Fruit fly (Drosophila melanogaster) whole organism, larva: ENCODE results near the gene sno.
"Not testable (repeated sequence)": the region's sequence is repeated elsewhere in the genome, so short reads cannot be mapped to it uniquely, and the experiment has no call there.

ENCODE experiments used
- noc ChIP-seq: fragments of 200-800 bp; sonication (Bioruptor generic); optimal IDR thresholded peaks from 3 replicates; lab custom pipeline; 2019; ENCODE audit warnings: missing biosample characterization, mild to moderate bottlenecking, missing genetic modification characterization, moderate library complexity

Gene sno

DNA sequence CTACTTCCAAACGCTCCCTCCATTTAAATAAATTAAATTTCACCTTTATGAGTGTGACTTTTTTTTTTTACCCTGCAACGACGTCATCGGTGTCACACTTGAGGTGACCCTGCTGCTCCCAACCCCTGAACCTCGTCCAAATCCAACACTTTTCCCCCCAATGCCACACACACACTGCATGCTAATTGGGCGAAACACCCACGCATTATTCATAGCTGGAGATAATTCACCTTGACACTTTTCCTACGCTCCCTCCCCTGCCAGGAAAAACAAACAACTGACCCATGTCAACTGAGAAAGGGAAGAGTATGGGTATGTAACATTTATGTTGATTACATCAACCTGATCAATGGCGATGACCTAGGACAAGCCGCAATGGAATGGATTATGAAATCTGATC is 7.8 kb upstream of the sno start:
- no peak for TF ChIP-seq noc (tag; lab: Kevin White, UChicago)

DNA sequence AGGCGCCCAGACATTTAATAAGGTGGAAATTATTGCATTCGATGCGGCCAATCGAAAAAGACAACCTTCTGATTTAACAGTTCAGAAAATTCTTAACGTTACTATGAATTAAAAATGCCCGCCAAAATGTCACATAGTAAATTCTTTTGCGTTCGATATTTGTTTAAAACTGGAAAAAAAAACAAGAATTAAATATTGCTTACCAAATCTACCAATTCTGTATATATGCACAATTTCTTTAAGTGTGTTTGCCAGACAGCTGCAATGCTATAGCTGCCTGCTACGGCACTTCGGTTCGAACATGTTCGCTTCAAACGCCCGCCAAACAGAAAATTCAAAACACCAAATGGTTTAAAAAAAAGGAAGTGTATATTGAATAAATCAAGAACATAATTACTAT is 2.6 kb upstream of the sno start:
- TF ChIP-seq noc (tag; lab: Kevin White, UChicago): no peak

DNA sequence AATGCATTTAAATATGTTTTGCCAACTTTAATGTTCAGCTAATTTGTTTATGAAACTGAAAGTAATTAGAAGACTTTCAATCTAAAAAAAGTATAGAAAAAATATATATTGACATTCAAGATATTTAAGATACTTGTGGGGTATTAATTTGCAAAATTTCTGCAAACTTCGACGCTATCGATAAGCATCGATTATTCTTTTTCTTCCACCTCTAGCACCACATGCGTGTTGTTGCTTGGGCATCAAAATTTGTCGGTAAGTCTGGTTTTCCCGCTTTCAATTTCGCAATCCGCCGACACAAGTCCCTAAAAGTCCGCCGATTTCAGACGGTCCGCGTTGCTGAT is 636 bp upstream of the sno start, which contains the start of gene REG:
Gene REG, plus strand, starts transcription at position 188 of the 344 bp plus-strand sequence.
- TF ChIP-seq noc (tag; lab: Kevin White, UChicago): no peak

DNA sequence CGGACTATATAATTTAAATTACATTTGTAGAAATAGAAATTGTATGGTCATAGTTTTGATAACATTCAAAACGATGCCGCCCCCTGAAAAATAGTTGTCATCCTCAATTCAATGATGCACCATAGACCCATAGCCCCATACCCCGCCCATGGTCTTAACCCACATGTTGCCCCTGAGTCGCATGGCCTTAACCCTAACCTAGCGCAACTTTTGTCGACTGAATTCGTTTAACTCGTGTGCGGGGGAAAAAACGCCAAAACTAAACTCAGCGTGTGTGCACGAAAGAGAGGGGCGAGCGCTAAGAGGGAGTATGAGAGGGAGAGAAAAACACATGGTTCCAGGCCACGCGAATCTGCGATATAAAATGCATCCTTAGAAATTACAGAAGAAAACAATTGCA is 1.0 kb downstream of the sno start:
- no peak for TF ChIP-seq noc (tag; lab: Kevin White, UChicago)

DNA sequence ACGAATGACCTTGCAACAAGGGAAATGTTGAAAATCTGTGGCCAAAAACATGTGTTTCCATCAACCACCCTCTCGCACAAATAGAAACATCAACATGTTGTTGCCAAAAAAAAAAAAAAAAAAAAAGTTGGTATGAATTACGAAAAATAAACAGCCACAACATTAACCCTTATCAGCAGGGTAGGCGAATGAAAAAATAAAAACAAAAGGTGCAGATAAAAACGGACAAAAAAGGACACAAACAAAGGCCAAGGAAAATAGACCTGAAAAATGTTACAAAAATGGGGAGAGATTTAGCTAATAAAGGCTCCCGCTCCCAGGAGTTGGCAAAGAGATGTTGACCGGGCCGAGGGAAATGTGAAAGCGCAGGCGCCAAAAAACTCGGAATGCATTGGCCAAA is 2.1 kb downstream of the sno start:
- no peak for TF ChIP-seq noc (tag; lab: Kevin White, UChicago)

DNA sequence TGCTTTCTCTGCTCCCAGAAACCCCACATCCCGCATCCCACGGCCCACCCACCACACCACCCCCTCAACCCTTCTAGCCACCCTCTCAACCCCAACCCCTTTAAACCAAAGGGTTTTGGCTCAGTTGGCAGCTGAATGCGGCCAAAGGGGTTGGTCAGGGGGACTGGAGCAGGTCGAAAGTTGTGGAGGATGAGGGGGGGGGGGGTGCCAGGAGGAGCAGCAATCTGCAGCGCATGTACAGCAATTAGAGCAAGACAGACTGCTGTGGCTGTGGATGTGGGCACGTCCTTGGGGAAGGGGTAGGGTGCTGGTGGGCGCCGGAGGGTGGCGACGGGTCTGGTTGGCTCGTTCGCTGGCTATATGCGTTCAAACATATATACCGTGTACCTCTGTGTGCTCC is 2.9 kb downstream of the sno start:
- TF ChIP-seq noc (tag; lab: Kevin White, UChicago): no peak

DNA sequence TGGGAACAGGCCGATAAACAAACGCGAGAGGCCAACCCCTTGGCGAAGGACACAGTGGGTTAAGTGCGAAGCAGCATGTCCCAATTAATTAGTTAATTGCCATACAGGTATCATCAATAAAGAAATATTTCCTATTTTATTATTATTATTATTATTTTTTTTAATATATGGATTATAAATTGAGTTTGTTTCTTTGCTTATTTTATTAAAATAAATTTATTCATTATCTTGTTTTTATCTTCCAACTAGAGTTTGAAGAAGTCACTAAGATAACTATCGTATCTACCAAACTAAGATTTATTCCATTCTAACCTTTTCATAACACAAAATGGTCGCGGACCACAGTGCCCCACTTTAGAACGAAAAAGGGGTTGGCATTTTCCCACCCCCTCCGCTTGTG is 3.4 kb downstream of the sno start:
- TF ChIP-seq noc (tag; lab: Kevin White, UChicago): no peak

DNA sequence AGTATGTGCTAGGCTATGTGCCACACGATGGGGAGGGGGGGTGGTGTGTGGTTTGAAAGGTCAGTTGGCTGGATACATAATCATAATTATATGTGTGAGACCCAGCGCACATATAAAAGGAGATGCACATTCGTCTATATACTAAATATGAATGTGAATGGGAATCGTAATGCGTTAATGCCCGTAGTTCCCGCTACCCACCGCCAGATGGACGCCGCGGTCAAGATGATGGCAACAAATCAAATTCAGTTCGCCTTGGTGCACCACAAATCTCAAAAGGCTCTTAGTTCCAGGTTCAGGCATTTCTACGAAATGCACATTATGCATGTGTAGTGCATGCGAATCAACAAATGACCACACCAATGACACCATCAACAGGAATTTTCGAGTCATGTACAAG is 6.8 kb downstream of the sno start:
- no peak for TF ChIP-seq noc (tag; lab: Kevin White, UChicago)

DNA sequence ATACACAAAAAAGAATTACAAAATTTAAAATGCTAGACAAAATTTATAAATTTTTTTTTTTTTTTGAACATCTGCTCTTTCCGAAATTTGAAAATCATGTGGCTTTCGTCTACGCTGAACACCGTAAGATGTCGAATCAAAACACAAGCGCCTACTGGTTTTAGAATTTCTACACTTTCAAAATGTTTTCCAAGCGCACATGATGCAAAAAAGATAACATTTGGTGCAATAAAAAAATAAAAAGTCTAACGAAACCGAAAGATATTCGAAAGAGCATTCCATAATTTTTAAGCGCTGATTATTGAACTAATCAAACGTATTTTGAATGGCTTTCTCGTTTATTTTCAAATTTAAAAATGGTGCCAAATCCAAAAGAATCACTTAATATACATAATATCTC is 9.3 kb downstream of the sno start, which contains the start of gene CG44437:
Gene CG44437, minus strand, starts transcription at position 101 of the 400 bp plus-strand sequence.
- TF ChIP-seq noc (tag; lab: Kevin White, UChicago): no peak

DNA sequence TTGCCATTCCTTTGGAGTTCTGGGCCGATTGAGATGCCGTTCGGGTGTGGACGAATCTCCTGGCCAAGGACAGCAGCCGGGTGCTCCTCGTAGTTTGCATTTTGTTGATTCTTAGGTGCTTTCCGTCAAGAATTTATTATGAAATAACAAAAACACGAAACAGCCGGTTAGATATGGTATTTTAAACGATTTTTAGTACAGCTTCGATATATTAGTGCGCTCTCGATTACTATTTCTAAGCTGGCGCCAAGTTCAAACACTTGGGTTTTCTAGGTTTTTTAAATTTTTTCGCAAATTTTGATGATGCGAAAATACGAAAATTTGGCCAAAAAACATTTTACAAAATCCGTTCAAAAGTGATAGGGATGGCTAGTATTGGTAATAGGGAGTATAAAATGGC is 17.2 kb downstream of the sno start, which contains the start of gene Coq5:
Gene Coq5, minus strand, starts transcription at position 303 of the 400 bp plus-strand sequence.
- TF ChIP-seq noc (tag; lab: Kevin White, UChicago): no peak

DNA sequence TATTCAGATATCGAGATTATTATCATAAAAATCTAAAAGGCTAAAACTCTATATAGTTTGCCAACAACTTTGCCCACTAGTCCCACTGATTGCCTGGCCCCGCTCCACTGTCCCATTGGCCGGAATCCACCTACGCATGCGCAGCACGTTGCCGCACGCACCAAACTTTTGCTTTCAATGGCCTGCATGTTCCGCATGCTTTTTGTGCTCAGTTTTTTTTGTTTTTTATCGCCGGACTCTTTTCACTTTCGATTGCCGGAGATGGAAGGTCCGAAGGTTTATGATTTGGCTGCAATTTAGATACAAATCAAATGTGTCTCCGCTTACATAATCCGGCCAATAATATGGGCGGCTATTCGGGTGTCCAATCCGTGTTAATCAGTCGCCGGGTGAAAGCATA is 19.2 kb downstream of the sno start:
- no peak for TF ChIP-seq noc (tag; lab: Kevin White, UChicago)

DNA sequence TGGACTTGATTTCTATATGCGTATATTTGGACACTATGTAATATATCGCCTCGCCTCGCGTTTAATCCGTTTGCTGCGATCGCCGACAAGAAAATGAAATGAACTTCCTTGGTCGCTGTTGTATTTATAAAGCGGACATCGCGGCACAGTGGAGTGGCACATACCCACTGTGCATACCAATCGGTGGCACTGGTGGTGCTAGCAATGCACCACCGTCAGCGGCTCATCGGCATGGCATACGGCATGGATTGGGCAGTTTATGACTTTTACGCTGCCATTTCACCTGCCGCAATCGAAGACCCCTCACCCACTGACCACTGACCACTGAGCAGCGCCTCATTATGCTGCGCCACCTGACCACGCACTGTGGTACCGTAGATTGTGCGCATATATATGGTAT is 19.7 kb downstream of the sno start, which contains the start of gene CG12723:
Gene CG12723, minus strand, starts transcription at position 101 of the 400 bp plus-strand sequence.
- TF ChIP-seq noc (tag; lab: Kevin White, UChicago): no peak

DNA sequence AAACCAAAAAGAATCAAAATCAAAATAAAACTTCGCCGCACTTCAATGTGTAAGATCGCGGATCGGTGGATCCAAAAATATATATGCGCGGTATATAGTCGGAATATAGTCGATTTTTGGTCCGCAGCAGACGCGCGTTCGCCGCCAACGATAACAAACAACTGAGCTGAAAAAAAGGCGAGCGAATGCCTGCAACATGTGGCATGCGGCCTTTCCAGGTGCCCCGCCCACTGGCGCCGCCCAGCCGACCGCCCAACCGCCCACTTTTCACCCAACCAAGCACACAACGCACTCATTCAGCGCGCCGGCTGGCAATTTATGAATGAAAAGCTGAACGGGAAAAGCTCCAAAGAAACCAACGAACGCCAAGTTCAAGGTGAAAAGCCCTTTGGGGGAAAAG is 22.4 kb downstream of the sno start, which contains the start of gene Lgr4:
Gene Lgr4, minus strand, starts transcription at position 133 of the 400 bp plus-strand sequence.
- no peak for TF ChIP-seq noc (tag; lab: Kevin White, UChicago)

DNA sequence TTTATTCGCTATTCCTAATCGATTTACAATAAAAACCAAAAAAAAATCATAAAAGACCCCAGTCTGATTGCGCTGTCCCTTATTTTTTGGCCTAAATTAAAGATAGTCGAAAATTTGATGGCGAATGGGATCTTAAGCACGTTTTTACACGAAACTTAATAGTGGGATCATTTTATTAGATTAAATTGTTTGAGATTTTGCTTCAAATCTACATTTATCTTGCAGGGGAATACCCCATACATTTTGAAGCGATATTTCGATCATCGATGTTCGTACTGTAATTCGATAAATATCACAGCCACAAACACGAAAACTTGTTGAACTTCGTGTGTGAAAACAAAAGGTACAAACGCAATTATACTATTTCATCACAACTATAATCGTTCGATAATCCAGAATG is 27.3 kb downstream of the sno start, which contains the start of gene CG32641:
Gene CG32641, plus strand, starts transcription at position 301 of the 400 bp plus-strand sequence.
- not testable (repeated sequence) for TF ChIP-seq noc (tag; lab: Kevin White, UChicago)

DNA sequence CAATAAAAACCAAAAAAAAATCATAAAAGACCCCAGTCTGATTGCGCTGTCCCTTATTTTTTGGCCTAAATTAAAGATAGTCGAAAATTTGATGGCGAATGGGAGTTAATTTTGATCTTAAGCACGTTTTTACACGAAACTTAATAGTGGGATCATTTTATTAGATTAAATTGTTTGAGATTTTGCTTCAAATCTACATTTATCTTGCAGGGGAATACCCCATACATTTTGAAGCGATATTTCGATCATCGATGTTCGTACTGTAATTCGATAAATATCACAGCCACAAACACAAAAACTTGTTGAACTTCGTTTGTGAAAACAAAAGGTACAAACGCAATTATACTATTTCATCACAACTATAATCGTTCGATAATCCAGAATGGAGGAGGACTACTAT is 33.8 kb downstream of the sno start, which contains the start of gene CG32640:
Gene CG32640, plus strand, starts transcription at position 286 of the 400 bp plus-strand sequence.
- TF ChIP-seq noc (tag; lab: Kevin White, UChicago): not testable (repeated sequence)

DNA sequence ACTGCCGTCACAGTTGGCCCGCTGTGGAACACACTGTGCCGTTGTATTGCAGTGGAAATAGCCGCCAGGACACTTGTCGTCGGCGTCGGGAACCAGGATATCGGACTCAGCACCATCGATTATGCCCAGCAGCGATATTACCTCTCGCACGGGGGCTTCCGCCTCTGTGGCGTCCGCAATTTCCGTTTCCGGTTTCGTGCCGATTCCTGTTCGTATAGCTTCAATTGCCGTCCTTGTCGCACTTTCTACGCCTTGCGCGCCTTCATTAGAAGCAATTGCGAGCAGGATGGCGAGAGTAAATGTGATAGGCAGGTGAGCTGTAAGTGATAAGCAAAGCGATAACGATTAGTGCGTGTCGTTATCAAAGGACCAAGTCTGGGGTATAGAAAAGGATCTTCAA is 38.6 kb downstream of the sno start:
- TF ChIP-seq noc (tag; lab: Kevin White, UChicago): no peak

DNA sequence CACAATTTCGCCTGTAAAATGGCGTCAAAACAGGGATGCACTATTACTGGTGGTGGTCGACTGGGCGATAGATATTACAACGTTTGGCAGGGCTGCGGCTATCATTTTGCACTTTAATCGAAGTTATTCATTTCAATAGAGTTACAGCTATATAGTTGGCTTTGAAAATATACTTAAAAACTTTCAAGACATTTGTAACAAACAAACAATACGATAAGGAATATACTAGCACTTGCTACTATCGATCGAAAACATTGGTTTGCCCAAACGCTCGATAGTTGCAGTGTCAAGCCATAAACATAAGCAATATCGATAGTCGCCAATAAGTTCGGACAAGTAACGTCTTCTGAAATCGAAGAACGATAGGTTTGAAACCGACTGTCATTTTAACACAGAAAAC is 52.0 kb downstream of the sno start, which contains the start of the genes Bap60 and CG12096:
Gene Bap60, minus strand, starts transcription at position 28 of the 400 bp plus-strand sequence.
Gene CG12096, plus strand, starts transcription at position 124 of the 400 bp plus-strand sequence.
- TF ChIP-seq noc (tag; lab: Kevin White, UChicago): peak; percentile 75
